Fruit fly (Drosophila melanogaster): ENCODE measurements around the gene CG5895.
A peak's percentile ranks its signal among the peaks of the same experiment; 100 is the strongest.

Gene CG5895

dm6 chr3L:16037048-16037477 is 1.8 kb downstream of the CG5895 start (continued):
- TF ChIP-seq CG6272 (GFP tag; IDR thresholded peaks at IDR 0.05): 0 out of 2 replicates have a peak, but pooled peaks have one; percentile 7
- no peak for TF ChIP-seq bowl (GFP tag; IDR thresholded peaks at IDR 0.05)
- peak; percentile 68 for TF ChIP-seq CG1792 (GFP tag; optimal IDR thresholded peaks at IDR 0.05)
- TF ChIP-seq D (optimal IDR thresholded peaks at IDR 0.05): no peak
- peak; percentile 44 for TF ChIP-seq D (GFP tag; optimal IDR thresholded peaks at IDR 0.05)
- peak; percentile 36 for TF ChIP-seq dm (GFP tag; optimal IDR thresholded peaks at IDR 0.05)
- TF ChIP-seq kah (GFP tag; optimal IDR thresholded peaks at IDR 0.05): peak; percentile 12
- TF ChIP-seq Fer3 (tag; optimal IDR thresholded peaks at IDR 0.05): peak; percentile 76
- peak; percentile 74 for TF ChIP-seq CG4424 (GFP tag; optimal IDR thresholded peaks at IDR 0.05)
- peak; percentile 70 for TF ChIP-seq CG17568 (GFP tag; optimal IDR thresholded peaks at IDR 0.05)
- peak; percentile 63; the same call in 2 of the 3 replicates for TF ChIP-seq ase (GFP tag; IDR thresholded peaks at IDR 0.05)
- TF ChIP-seq Bdp1 (GFP tag; optimal IDR thresholded peaks at IDR 0.05): peak; percentile 56
- peak; percentile 45 for TF ChIP-seq CG8089 (GFP tag; optimal IDR thresholded peaks at IDR 0.05)
- peak; percentile 52 for TF ChIP-seq Jarid2 (GFP tag; optimal IDR thresholded peaks at IDR 0.05)
- peak; percentile 76 for TF ChIP-seq HLH54F (GFP tag; optimal IDR thresholded peaks at IDR 0.05)
- peak; percentile 76 for TF ChIP-seq grau (tag; optimal IDR thresholded peaks at IDR 0.05)
- TF ChIP-seq tap (tag; optimal IDR thresholded peaks at IDR 0.05): peak; percentile 71
- peak; percentile 75 for TF ChIP-seq CG10366 (GFP tag; IDR thresholded peaks at IDR 0.05)
- TF ChIP-seq Ets97D (GFP tag; optimal IDR thresholded peaks at IDR 0.05): peak; percentile 84
- peak; percentile 57 for TF ChIP-seq Atf-2 (GFP tag; optimal IDR thresholded peaks at IDR 0.05)
- no peak for TF ChIP-seq pros (GFP tag; optimal IDR thresholded peaks at IDR 0.05)
- peak; percentile 91 for TF ChIP-seq Rfx (GFP tag; IDR thresholded peaks at IDR 0.05)
- peak; percentile 44 for TF ChIP-seq CG18764 (GFP tag; optimal IDR thresholded peaks at IDR 0.05)
- peak; percentile 38 for TF ChIP-seq CG11398 (GFP tag; optimal IDR thresholded peaks at IDR 0.05)
- no peak; the same call in 1 of the 2 replicates for TF ChIP-seq klu (GFP tag; IDR thresholded peaks at IDR 0.05)
- no peak for TF ChIP-seq YL-1 (GFP tag; optimal IDR thresholded peaks at IDR 0.05)
- TF ChIP-seq CG8281 (tag; optimal IDR thresholded peaks at IDR 0.05): peak; percentile 43
- peak; percentile 73 for TF ChIP-seq CG7372 (GFP tag; IDR thresholded peaks at IDR 0.05)
- TF ChIP-seq CG18262 (tag; optimal IDR thresholded peaks at IDR 0.05): peak; percentile 72
- peak; percentile 70 for TF ChIP-seq Blimp-1 (GFP tag; optimal IDR thresholded peaks at IDR 0.05)
- peak; percentile 56 for TF ChIP-seq gsb-n (tag; optimal IDR thresholded peaks at IDR 0.05)
- TF ChIP-seq Bgb (GFP tag; IDR thresholded peaks at IDR 0.05; ENCODE audit: partially characterized antibody): peak; percentile 73
- peak; percentile 64 for TF ChIP-seq ap (GFP tag; IDR thresholded peaks at IDR 0.05)
- peak; percentile 71 for TF ChIP-seq Side (GFP tag; optimal IDR thresholded peaks at IDR 0.05)
- peak; percentile 74 for TF ChIP-seq dmrt99B (tag; optimal IDR thresholded peaks at IDR 0.05)
- peak; percentile 47 for TF ChIP-seq CG9797 (GFP tag; optimal IDR thresholded peaks at IDR 0.05)
- peak; percentile 68 for TF ChIP-seq CG8388 (GFP tag; optimal IDR thresholded peaks at IDR 0.05)
- no peak for TF ChIP-seq hth (optimal IDR thresholded peaks at IDR 0.05)
- no peak for TF ChIP-seq CG2129 (GFP tag; IDR thresholded peaks at IDR 0.05; ENCODE audit: partially characterized antibody)
- no peak for TF ChIP-seq GATAe (GFP tag; conservative IDR thresholded peaks at IDR 0.05)
- TF ChIP-seq twi (tag; optimal IDR thresholded peaks at IDR 0.05): peak; percentile 22
- peak; percentile 61 for TF ChIP-seq bbx (GFP tag; IDR thresholded peaks at IDR 0.05; ENCODE audit: partially characterized antibody)
- peak; percentile 79 for TF ChIP-seq CG12659 (GFP tag; optimal IDR thresholded peaks at IDR 0.05)
- TF ChIP-seq usp (GFP tag; optimal IDR thresholded peaks at IDR 0.05): no peak
- peak; percentile 48 for TF ChIP-seq Nf-YB (GFP tag; optimal IDR thresholded peaks at IDR 0.05)
- TF ChIP-seq ro (GFP tag; IDR thresholded peaks at IDR 0.05): no peak
- TF ChIP-seq CG2875 (GFP tag; optimal IDR thresholded peaks at IDR 0.05): peak; percentile 32
- TF ChIP-seq CG6813 (GFP tag; optimal IDR thresholded peaks at IDR 0.05): peak; percentile 70
- TF ChIP-seq CG6765 (GFP tag; optimal IDR thresholded peaks at IDR 0.05): peak; percentile 74
- peak in 1 of 2 experiments; percentile 61 for TF ChIP-seq insv (GFP tag; optimal IDR thresholded peaks at IDR 0.05)
- TF ChIP-seq Six4 (GFP tag; optimal IDR thresholded peaks at IDR 0.05): peak; percentile 74
